Fruit fly (Drosophila melanogaster) whole organism, embryonic: Measurements from ENCODE around the gene CG7565.

Source experiments
- Adf1 ChIP-seq: fragments of 200-800 bp; sonication (Bioruptor generic); IDR thresholded peaks from 2 replicates; pipeline ENCODE4 v1.3.6; 2022; ENCODE audit warnings: missing biosample characterization, missing genetic modification characterization
- Bgb ChIP-seq: fragments of 200-800 bp; sonication (Bioruptor generic); IDR thresholded peaks from 2 replicates; pipeline ENCODE4 v1.3.6; 2022; ENCODE audit warnings: missing biosample characterization, missing genetic modification characterization; ENCODE audit not compliant: partially characterized antibody
- Blimp-1 ChIP-seq: fragments of 200-800 bp; sonication (Bioruptor generic); optimal IDR thresholded peaks from 3 replicates; lab custom pipeline; 2018; ENCODE audit warnings: missing biosample characterization, missing genetic modification characterization, mild to moderate bottlenecking, moderate library complexity, missing genetic modification reagents
- CG11456 ChIP-seq: fragments of 200-800 bp; sonication (Bioruptor generic); IDR thresholded peaks from 3 replicates; pipeline ENCODE4 v1.3.6; 2022; ENCODE audit warnings: missing biosample characterization, missing genetic modification characterization
- CG11560 ChIP-seq: fragments of 200-800 bp; sonication (Bioruptor generic); IDR thresholded peaks from 3 replicates; pipeline ENCODE4 v1.3.6; 2022; ENCODE audit warnings: missing biosample characterization, missing genetic modification characterization
- CG12659 ChIP-seq: fragments of 200-800 bp; sonication (Bioruptor generic); optimal IDR thresholded peaks from 3 replicates; lab custom pipeline; 2017; ENCODE audit warnings: mild to moderate bottlenecking, missing biosample characterization, missing genetic modification reagents, missing genetic modification characterization
- CG14710 ChIP-seq: fragments of 200-800 bp; sonication (Bioruptor generic); optimal IDR thresholded peaks from 3 replicates; lab custom pipeline; 2019; ENCODE audit warnings: missing biosample characterization, mild to moderate bottlenecking, missing genetic modification characterization, moderate library complexity
- CG1602 ChIP-seq: fragments of 200-800 bp; sonication (Bioruptor generic); optimal IDR thresholded peaks from 3 replicates; lab custom pipeline; 2016; ENCODE audit warnings: missing biosample characterization, missing genetic modification characterization
- CG17186 ChIP-seq: fragments of 200-800 bp; sonication (Bioruptor generic); optimal IDR thresholded peaks from 3 replicates; lab custom pipeline; 2017; ENCODE audit warnings: missing biosample characterization, missing genetic modification reagents, missing genetic modification characterization
- CG18599 ChIP-seq: fragments of 200-800 bp; sonication (Bioruptor generic); optimal IDR thresholded peaks from 3 replicates; lab custom pipeline; 2017; ENCODE audit warnings: missing biosample characterization, missing genetic modification characterization, mild to moderate bottlenecking, moderate library complexity, missing genetic modification reagents
- CG2116 ChIP-seq: fragments of 200-800 bp; sonication (Bioruptor generic); optimal IDR thresholded peaks from 3 replicates; lab custom pipeline; 2018; ENCODE audit warnings: missing biosample characterization, mild to moderate bottlenecking, missing genetic modification characterization
- CG32767 ChIP-seq: fragments of 200-800 bp; sonication (Bioruptor generic); IDR thresholded peaks from 2 replicates; pipeline ENCODE4 v1.3.6; 2022; ENCODE audit warnings: missing biosample characterization, missing genetic modification characterization
- CG6683 ChIP-seq: fragments of 200-800 bp; sonication (Bioruptor generic); optimal IDR thresholded peaks from 2 replicates; lab custom pipeline; 2017; ENCODE audit warnings: missing biosample characterization, mild to moderate bottlenecking, missing genetic modification characterization, missing genetic modification reagents
- CG7839 ChIP-seq: fragments of 200-800 bp; sonication (Bioruptor generic); optimal IDR thresholded peaks from 3 replicates; lab custom pipeline; 2018; ENCODE audit warnings: missing biosample characterization, mild to moderate bottlenecking, missing genetic modification characterization, moderate library complexity
- CG7928 ChIP-seq: fragments of 200-800 bp; sonication (Bioruptor generic); optimal IDR thresholded peaks from 2 replicates; lab custom pipeline; 2017; ENCODE audit warnings: missing biosample characterization, mild to moderate bottlenecking, missing genetic modification characterization
- CG8281 ChIP-seq: fragments of 200-800 bp; sonication (Bioruptor generic); optimal IDR thresholded peaks from 2 replicates; lab custom pipeline; 2018; ENCODE audit warnings: missing biosample characterization, mild to moderate bottlenecking, missing genetic modification characterization, moderate library complexity
- D ChIP-seq, 2 experiments: fragments of 200-800 bp in 1 of 2; fragments of >200 bp in 1 of 2; sonication (Bioruptor generic) in 1 of 2; optimal IDR thresholded peaks; 2 replicates in 1 of 2; 3 replicates in 1 of 2; lab custom pipeline; 2017; ENCODE audit warnings: mild to moderate bottlenecking in 1 of 2, missing biosample characterization in 1 of 2, missing genetic modification characterization in 1 of 2, missing genetic modification reagents in 1 of 2
- Doc3 ChIP-seq: fragments of 200-800 bp; sonication (Bioruptor generic); IDR thresholded peaks from 3 replicates; pipeline ENCODE4 v1.3.6; 2022; ENCODE audit warnings: missing biosample characterization, missing genetic modification characterization; ENCODE audit not compliant: partially characterized antibody
- Dp ChIP-seq: fragments of 200-800 bp; sonication (Bioruptor generic); optimal IDR thresholded peaks from 2 replicates; lab custom pipeline; 2018; ENCODE audit warnings: missing biosample characterization, mild to moderate bottlenecking, missing genetic modification characterization, moderate library complexity
- E2f2 ChIP-seq: fragments of 200-800 bp; sonication (Bioruptor generic); IDR thresholded peaks from 2 replicates; pipeline ENCODE4 v1.3.6; 2022; ENCODE audit warnings: missing biosample characterization, missing genetic modification characterization
- ERR ChIP-seq: fragments of 200-800 bp; sonication (Bioruptor generic); optimal IDR thresholded peaks from 2 replicates; lab custom pipeline; 2016; ENCODE audit warnings: missing biosample characterization, missing genetic modification characterization
- Ets97D ChIP-seq: fragments of 200-800 bp; sonication (Bioruptor generic); optimal IDR thresholded peaks from 3 replicates; lab custom pipeline; 2016; ENCODE audit warnings: missing biosample characterization, missing genetic modification characterization
- Fer1 ChIP-seq: fragments of 200-800 bp; sonication (Bioruptor generic); optimal IDR thresholded peaks from 2 replicates; lab custom pipeline; 2017; ENCODE audit warnings: missing biosample characterization, mild to moderate bottlenecking, missing genetic modification characterization
- H15 ChIP-seq: fragments of 200-800 bp; sonication (Bioruptor generic); IDR thresholded peaks from 3 replicates; pipeline ENCODE4 v1.3.6; 2022; ENCODE audit warnings: missing biosample characterization, missing genetic modification characterization
- MBD-R2 ChIP-seq: fragments of 200-800 bp; sonication (Bioruptor generic); IDR thresholded peaks from 2 replicates; pipeline ENCODE4 v1.3.6; 2022; ENCODE audit warnings: missing biosample characterization, missing genetic modification characterization
- NC2α ChIP-seq: fragments of 200-800 bp; sonication (Bioruptor generic); optimal IDR thresholded peaks from 2 replicates; lab custom pipeline; 2016; ENCODE audit warnings: missing biosample characterization, missing genetic modification characterization
- NfI ChIP-seq: fragments of 200-800 bp; sonication (Bioruptor generic); optimal IDR thresholded peaks from 3 replicates; lab custom pipeline; 2018; ENCODE audit warnings: missing biosample characterization, mild to moderate bottlenecking, missing genetic modification characterization, moderate library complexity
- PHDP ChIP-seq: fragments of 200-800 bp; sonication (Bioruptor generic); optimal IDR thresholded peaks from 3 replicates; lab custom pipeline; 2018; ENCODE audit warnings: missing biosample characterization, mild to moderate bottlenecking, missing genetic modification characterization, moderate library complexity
- Scr ChIP-seq: fragments of 200-800 bp; sonication (Bioruptor generic); IDR thresholded peaks from 2 replicates; pipeline ENCODE4 v1.3.6; 2022; ENCODE audit warnings: missing biosample characterization, missing genetic modification characterization; ENCODE audit not compliant: partially characterized antibody
- Side ChIP-seq: fragments of 200-800 bp; sonication (Bioruptor generic); optimal IDR thresholded peaks from 2 replicates; lab custom pipeline; 2016; ENCODE audit warnings: missing biosample characterization, missing genetic modification characterization
- Trl ChIP-seq, 3 experiments: fragments of >200 bp in 2 of 3; fragments of 200-800 bp in 1 of 3; sonication (Bioruptor generic) in 1 of 3; optimal IDR thresholded peaks; 2 replicates in 1 of 3; 3 replicates in 2 of 3; lab custom pipeline; 2016 to 2017; ENCODE audit warnings: missing biosample characterization in 1 of 3, missing genetic modification characterization in 1 of 3
- Xrp1 ChIP-seq: fragments of 200-800 bp; sonication (Bioruptor generic); IDR thresholded peaks from 2 replicates; pipeline ENCODE4 v1.3.6; 2022; ENCODE audit warnings: missing biosample characterization, missing genetic modification characterization
- da ChIP-seq: fragments of 200-800 bp; sonication (Bioruptor generic); optimal IDR thresholded peaks from 2 replicates; lab custom pipeline; 2016; ENCODE audit warnings: missing biosample characterization, missing genetic modification characterization
- dan ChIP-seq: fragments of 200-800 bp; sonication (Bioruptor generic); IDR thresholded peaks from 2 replicates; pipeline ENCODE4 v1.3.6; 2022; ENCODE audit warnings: missing biosample characterization, missing genetic modification characterization
- danr ChIP-seq: fragments of 200-800 bp; sonication (Bioruptor generic); IDR thresholded peaks from 2 replicates; pipeline ENCODE4 v1.3.6; 2022; ENCODE audit warnings: missing biosample characterization, missing genetic modification characterization
- eyg ChIP-seq: fragments of 200-800 bp; sonication (Bioruptor generic); optimal IDR thresholded peaks from 3 replicates; lab custom pipeline; 2016; ENCODE audit warnings: missing biosample characterization, missing genetic modification characterization
- fru ChIP-seq: fragments of >200 bp; optimal IDR thresholded peaks from 2 replicates; lab custom pipeline; 2017
- hkb ChIP-seq, 2 experiments: fragments of 200-800 bp in 1 of 2; fragments of >200 bp in 1 of 2; sonication (Bioruptor generic) in 1 of 2; IDR thresholded peaks in 1 of 2; optimal IDR thresholded peaks in 1 of 2; 2 replicates each; pipeline versions ENCODE4 v1.3.6 to Lab custom; 2017 to 2022; ENCODE audit warnings: missing biosample characterization in 1 of 2, missing genetic modification characterization in 1 of 2
- jing ChIP-seq: fragments of 200-800 bp; sonication (Bioruptor generic); optimal IDR thresholded peaks from 2 replicates; lab custom pipeline; 2018; ENCODE audit warnings: missing biosample characterization, mild to moderate bottlenecking, missing genetic modification characterization
- ken ChIP-seq: fragments of 200-800 bp; sonication (Bioruptor generic); IDR thresholded peaks from 3 replicates; pipeline ENCODE4 v1.3.6; 2022; ENCODE audit warnings: missing biosample characterization, missing genetic modification characterization
- lmd ChIP-seq: fragments of 200-800 bp; sonication (Bioruptor generic); IDR thresholded peaks from 2 replicates; pipeline ENCODE4 v1.3.6; 2022; ENCODE audit warnings: missing biosample characterization, missing genetic modification characterization
- mirr ChIP-seq: fragments of 200-800 bp; sonication (Bioruptor generic); optimal IDR thresholded peaks from 3 replicates; lab custom pipeline; 2018; ENCODE audit warnings: missing biosample characterization, mild to moderate bottlenecking, missing genetic modification characterization
- nom ChIP-seq: fragments of 200-800 bp; sonication (Bioruptor generic); optimal IDR thresholded peaks from 2 replicates; lab custom pipeline; 2017; ENCODE audit warnings: missing biosample characterization, missing genetic modification characterization, mild to moderate bottlenecking, moderate library complexity, missing genetic modification reagents
- onecut ChIP-seq: fragments of 200-800 bp; sonication (Bioruptor generic); IDR thresholded peaks from 2 replicates; pipeline ENCODE4 v1.3.6; 2022; ENCODE audit warnings: missing biosample characterization, missing genetic modification characterization
- ranshi ChIP-seq: fragments of 200-800 bp; sonication (Bioruptor generic); IDR thresholded peaks from 2 replicates; pipeline ENCODE4 v1.3.6; 2022; ENCODE audit warnings: missing biosample characterization, missing genetic modification characterization
- ro ChIP-seq: fragments of 200-800 bp; sonication (Bioruptor generic); IDR thresholded peaks from 2 replicates; pipeline ENCODE4 v1.3.6; 2022; ENCODE audit warnings: missing biosample characterization, missing genetic modification characterization
- run ChIP-seq: fragments of 200-800 bp; sonication (Bioruptor generic); optimal IDR thresholded peaks from 3 replicates; lab custom pipeline; 2018; ENCODE audit warnings: missing biosample characterization, mild to moderate bottlenecking, missing genetic modification characterization
- stwl ChIP-seq: fragments of 200-800 bp; sonication (Bioruptor generic); optimal IDR thresholded peaks from 3 replicates; lab custom pipeline; 2018; ENCODE audit warnings: missing biosample characterization, mild to moderate bottlenecking, missing genetic modification characterization, moderate library complexity
- trh ChIP-seq: fragments of 200-800 bp; sonication (Bioruptor generic); optimal IDR thresholded peaks from 2 replicates; lab custom pipeline; 2016; ENCODE audit warnings: missing biosample characterization, missing genetic modification characterization
- tx ChIP-seq: fragments of 200-800 bp; sonication (Bioruptor generic); optimal IDR thresholded peaks from 2 replicates; lab custom pipeline; 2016; ENCODE audit warnings: missing biosample characterization, missing genetic modification characterization
- wek ChIP-seq: fragments of 200-800 bp; sonication (Bioruptor generic); optimal IDR thresholded peaks from 3 replicates; lab custom pipeline; 2018; ENCODE audit warnings: missing biosample characterization, mild to moderate bottlenecking, missing genetic modification characterization, moderate library complexity

Gene CG7565

DNA sequence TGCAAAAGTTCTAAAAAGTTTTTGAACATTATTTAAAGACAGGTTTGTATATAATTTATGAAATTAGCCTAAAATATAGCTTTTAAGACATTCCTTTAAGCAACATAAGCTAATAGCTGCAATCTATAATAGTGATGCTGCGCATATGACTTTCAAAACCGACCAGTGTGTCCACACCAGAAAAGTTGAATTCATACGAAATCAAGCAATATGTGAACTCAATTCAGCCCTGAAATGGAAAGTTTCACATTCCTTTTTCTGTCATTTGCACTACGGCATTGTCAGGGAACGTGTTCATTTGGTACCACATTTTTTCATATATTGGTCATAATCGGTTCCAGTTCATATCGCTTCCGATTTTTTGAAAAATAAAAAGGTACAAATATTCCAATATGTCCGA is 17.3 kb upstream of the CG7565 start, which contains the start of gene fan:
fan (plus strand) TSS at position 247 of the 400 bp plus-strand sequence.
- TF ChIP-seq Xrp1 (GFP tag; lab: Robert Waterston, UW) (no peak), CG7839 (tag; lab: Kevin White, UChicago) (no peak), Bgb (GFP tag; lab: Robert Waterston, UW) (no peak), Scr (GFP tag; lab: Robert Waterston, UW) (no peak; the same call in 1 of the 2 replicates), ro (no peak), ERR (GFP tag; lab: Kevin White, UChicago) (no peak), CG32767 (GFP tag; lab: Robert Waterston, UW) (no peak), tx (GFP tag; lab: Kevin White, UChicago) (no peak), CG1602 (GFP tag; lab: Kevin White, UChicago) (no peak), da (GFP tag; lab: Kevin White, UChicago) (no peak), danr (GFP tag; lab: Robert Waterston, UW) (no peak), Trl (optimal IDR thresholded peaks at IDR 0.05; lab: Kevin White, UChicago) (no peak), Trl (GFP tag; optimal IDR thresholded peaks at IDR 0.05; lab: Kevin White, UChicago) (no peak), PHDP (tag; lab: Kevin White, UChicago) (no peak), MBD-R2 (GFP tag; lab: Robert Waterston, UW) (no peak), hkb (optimal IDR thresholded peaks at IDR 0.05; lab: Kevin White, UChicago) (no peak), hkb (GFP tag; IDR thresholded peaks at IDR 0.05; lab: Robert Waterston, UW) (no peak), jing (GFP tag; lab: Kevin White, UChicago) (no peak), onecut (GFP tag; lab: Robert Waterston, UW) (no peak), run (tag; lab: Kevin White, UChicago) (no peak), CG11456 (GFP tag; lab: Robert Waterston, UW) (no peak), fru (no peak), stwl (tag; lab: Kevin White, UChicago) (peak; percentile 89), trh (no peak), ranshi (GFP tag; lab: Robert Waterston, UW) (no peak), dan (GFP tag; lab: Robert Waterston, UW) (no peak), NfI (GFP tag; lab: Kevin White, UChicago) (no peak), CG11560 (tag; lab: Robert Waterston, UW) (no peak), D (optimal IDR thresholded peaks at IDR 0.05; lab: Kevin White, UChicago) (no peak), D (GFP tag; optimal IDR thresholded peaks at IDR 0.05; lab: Kevin White, UChicago) (no peak), Ets97D (GFP tag; lab: Kevin White, UChicago) (peak; percentile 28), Dp (peak; percentile 11), H15 (GFP tag; lab: Robert Waterston, UW) (no peak), CG8281 (no peak), CG14710 (peak; percentile 99), CG17186 (GFP tag; lab: Kevin White, UChicago) (no peak), E2f2 (GFP tag; lab: Robert Waterston, UW) (no peak), ken (GFP tag; lab: Robert Waterston, UW) (no peak), eyg (GFP tag; lab: Kevin White, UChicago) (no peak), wek (GFP tag; lab: Kevin White, UChicago) (no peak), CG7928 (GFP tag; lab: Kevin White, UChicago) (peak; percentile 46), Fer1 (GFP tag; lab: Kevin White, UChicago) (no peak), Side (GFP tag; lab: Kevin White, UChicago) (no peak), CG12659 (GFP tag; lab: Kevin White, UChicago) (no peak), NC2α (no peak), lmd (GFP tag; lab: Robert Waterston, UW) (no peak), nom (no peak), CG6683 (no peak), mirr (no peak), Blimp-1 (GFP tag; lab: Kevin White, UChicago) (peak; percentile 57), Doc3 (no peak), CG2116 (GFP tag; lab: Kevin White, UChicago) (peak; percentile 23), CG18599 (GFP tag; lab: Kevin White, UChicago) (no peak), Adf1 (GFP tag; lab: Robert Waterston, UW) (no peak)
